Worm (Caenorhabditis elegans): ENCODE data around the gene fbxa-138.

- TF ChIP-seq tbx-8 (GFP tag; optimal IDR thresholded peaks at IDR 0.05) (no peak), lin-13 (tag; optimal IDR thresholded peaks at IDR 0.05) (no peak), nhr-76 (tag; optimal IDR thresholded peaks at IDR 0.05) (no peak), ztf-11 (tag; optimal IDR thresholded peaks at IDR 0.05) (no peak)
Measured at ce11 chrIII:1421436-1421835, 37.4 kb upstream of the fbxa-138 start.
